Worm (Caenorhabditis elegans) whole organism, L4 larva: ENCODE data around the gene jamp-1.

Experiments used
- unc-62 ChIP-seq, 3 experiments: fragments of 150-350 bp in 1 of 3; sonication (generic microtip); optimal IDR thresholded peaks in 2 of 3; peaks in 1 of 3; 1 replicate in 1 of 3; 2 replicates in 2 of 3; lab custom pipeline; 2014 to 2017; ENCODE audit warnings: missing biosample characterization in 3 of 3, missing genetic modification characterization in 3 of 3, missing genetic modification reagents in 3 of 3, missing genotype in 1 of 3
- zag-1 ChIP-seq: fragments of 150-350 bp; optimal IDR thresholded peaks from 2 replicates; lab custom pipeline; 2014; ENCODE audit warnings: missing biosample characterization, missing genetic modification characterization

DNA sequence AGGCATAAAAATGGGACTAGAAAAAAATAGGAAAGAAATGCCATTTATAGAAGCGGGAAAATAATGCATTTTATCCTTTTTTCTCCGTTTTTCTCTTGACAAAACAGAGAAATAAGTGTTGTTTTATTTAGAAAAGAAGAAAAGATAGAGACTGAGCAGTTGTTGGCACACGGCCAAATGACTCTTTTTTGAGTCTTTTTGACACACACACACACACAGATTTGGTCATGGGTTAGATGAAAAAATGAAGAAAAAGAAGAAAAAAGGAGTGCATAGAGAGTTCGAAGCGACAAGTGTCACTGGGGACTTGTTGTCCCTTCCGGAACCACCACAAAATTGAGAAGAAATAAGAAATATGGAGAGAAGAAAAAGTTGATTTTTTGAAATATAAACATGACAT, 17.5 kb downstream of the jamp-1 start:
- TF ChIP-seq unc-62 (GFP tag; optimal IDR thresholded peaks at IDR 0.05 in 1 of 2; lab: Kevin White, UChicago) (no peak), unc-62 (tag; optimal IDR thresholded peaks at IDR 0.05; lab: Kevin White, UChicago) (no peak), zag-1 (tag; lab: Kevin White, UChicago) (no peak)
